Worm (Caenorhabditis elegans): ENCODE data around the gene nas-27.

- TF ChIP-seq ZK546.5 (tag; optimal IDR thresholded peaks at IDR 0.05) (no peak), unc-62 (GFP tag; optimal IDR thresholded peaks at IDR 0.05) (no peak), crh-2 (tag; optimal IDR thresholded peaks at IDR 0.05) (no peak)
Observed at ce11 chrII:1199987-1200386, 20.9 kb upstream of the nas-27 start.

All from whole organism, L2 larva.